Worm (Caenorhabditis elegans) whole organism, young adult: ENCODE results near the gene C15C8.5.

Experiments used
- F55B11.4 ChIP-seq: sonication (generic microtip); optimal IDR thresholded peaks from 2 replicates; lab custom pipeline; 2016; ENCODE audit warnings: missing compliant biosample characterization, missing genetic modification characterization, borderline replicate concordance; ENCODE audit not compliant: insufficient read depth
- Y56A3A.18 ChIP-seq: fragments of 200-800 bp; sonication (Bioruptor generic); IDR thresholded peaks from 2 replicates; pipeline ENCODE4 v1.3.6; 2022; ENCODE audit warnings: missing genetic modification reagents, missing genetic modification characterization, missing compliant biosample characterization
- Y79H2A.3 ChIP-seq: fragments of 200-800 bp; sonication (Bioruptor generic); conservative IDR thresholded peaks from 2 replicates; pipeline ENCODE4 v1.3.6; 2022; ENCODE audit warnings: missing genetic modification reagents, missing genetic modification characterization, missing compliant biosample characterization
- attf-5 ChIP-seq: fragments of 200-800 bp; sonication (Bioruptor generic); optimal IDR thresholded peaks from 2 replicates; lab custom pipeline; 2018; ENCODE audit warnings: mild to moderate bottlenecking, missing genetic modification characterization, missing compliant biosample characterization
- bed-2 ChIP-seq: fragments of 200-800 bp; sonication (Bioruptor generic); IDR thresholded peaks from 2 replicates; pipeline ENCODE4 v1.3.6; 2022; ENCODE audit warnings: missing genetic modification reagents, missing genetic modification characterization, missing compliant biosample characterization
- madf-3 ChIP-seq: fragments of 200-800 bp; sonication (Bioruptor generic); IDR thresholded peaks from 2 replicates; pipeline ENCODE4 v1.3.6; 2022; ENCODE audit warnings: missing genetic modification reagents, missing genetic modification characterization, missing compliant biosample characterization
- nhr-179 ChIP-seq: sonication (generic microtip); optimal IDR thresholded peaks from 2 replicates; lab custom pipeline; 2016; ENCODE audit warnings: mild to moderate bottlenecking, missing genetic modification characterization, missing compliant biosample characterization
- pbrm-1 ChIP-seq: fragments of 200-800 bp; sonication (Bioruptor generic); IDR thresholded peaks from 2 replicates; pipeline ENCODE4 v1.3.6; 2022; ENCODE audit warnings: missing genetic modification reagents, missing genetic modification characterization, missing compliant biosample characterization
- snpc-4 ChIP-seq, 5 experiments: fragments of 150-350 bp in 1 of 5; sonication (generic microtip) in 4 of 5; optimal IDR thresholded peaks; 2 replicates each; lab custom pipeline; 2014 to 2018; ENCODE audit warnings: missing genetic modification characterization in 5 of 5, missing biosample characterization in 3 of 5, antibody characterized with exemption in 2 of 5, mild to moderate bottlenecking in 2 of 5, missing compliant biosample characterization in 2 of 5, missing genotype in 2 of 5, moderate library complexity in 2 of 5, missing genetic modification reagents in 1 of 5

DNA sequence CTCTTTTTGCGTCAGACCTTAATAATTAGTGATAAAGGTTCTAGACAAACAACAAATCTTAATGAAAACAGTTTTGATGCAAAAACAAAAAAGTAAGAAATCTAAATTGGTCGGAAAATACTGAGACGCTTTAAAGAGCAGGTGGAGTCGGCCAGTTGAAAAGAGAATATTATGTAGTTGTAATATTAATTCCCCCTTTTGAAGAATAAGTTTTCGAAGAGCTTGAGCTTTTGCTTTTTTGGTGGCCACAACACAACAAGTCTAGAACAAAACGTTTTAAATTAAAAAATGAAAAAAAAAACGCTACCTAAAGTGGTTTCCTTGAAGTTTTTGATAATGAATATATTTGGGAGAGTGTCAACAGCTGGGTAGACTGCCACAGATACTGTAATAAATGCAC lies 31.4 kb upstream of the C15C8.5 start, which contains the start of gene str-178:
- TF ChIP-seq Y56A3A.18 (GFP tag; lab: Robert Waterston, UW) (no peak), snpc-4 (GFP tag; optimal IDR thresholded peaks at IDR 0.05; lab: Kevin White, UChicago) (no peak), snpc-4 (tag; optimal IDR thresholded peaks at IDR 0.05; lab: Kevin White, UChicago) (no peak), Y79H2A.3 (GFP tag; lab: Robert Waterston, UW) (no peak), attf-5 (no peak), pbrm-1 (no peak), F55B11.4 (tag; lab: Kevin White, UChicago) (no peak), madf-3 (GFP tag; lab: Robert Waterston, UW) (no peak), nhr-179 (tag; lab: Kevin White, UChicago) (no peak), bed-2 (GFP tag; lab: Robert Waterston, UW) (no peak)
